Worm (Caenorhabditis elegans): ENCODE data around the gene dgat-2.

ce11 chrV:17683290-17683689, 23.2 kb downstream of the dgat-2 start:
- TF ChIP-seq nhr-10 (tag; optimal IDR thresholded peaks at IDR 0.05) (no peak), zag-1 (tag; optimal IDR thresholded peaks at IDR 0.05) (no peak), unc-39 (tag; optimal IDR thresholded peaks at IDR 0.05) (no peak), ZK546.5 (tag; optimal IDR thresholded peaks at IDR 0.05) (no peak), snpc-4 (tag; optimal IDR thresholded peaks at IDR 0.05) (no peak), daf-19 (GFP tag; conservative IDR thresholded peaks at IDR 0.05) (no peak), F49E8.2 (tag; optimal IDR thresholded peaks at IDR 0.05; ENCODE audit: borderline replicate concordance) (no peak), egl-27 (tag; optimal IDR thresholded peaks at IDR 0.05) (no peak)

Measured in whole organism, L4 larva.